Worm (Caenorhabditis elegans) whole organism, L4/young adult: ENCODE measurements around the gene npax-4.
A peak's percentile ranks its signal among the peaks of the same experiment; 100 is the strongest.

Experiments
- W03F9.2 ChIP-seq: fragments of 150-350 bp; optimal IDR thresholded peaks from 2 replicates; lab custom pipeline; 2014; ENCODE audit warnings: missing biosample characterization, missing genetic modification characterization
- dao-5 ChIP-seq: sonication (generic microtip); optimal IDR thresholded peaks from 2 replicates; lab custom pipeline; 2016; ENCODE audit warnings: missing genotype, missing genetic modification characterization, moderate library complexity, missing compliant biosample characterization
- him-1 ChIP-seq: sonication (generic microtip); optimal IDR thresholded peaks from 2 replicates; lab custom pipeline; 2016; ENCODE audit warnings: missing genotype, missing genetic modification reagents, missing genetic modification characterization, missing compliant biosample characterization

Gene npax-4

ce11 chrIV:8893746-8894145 is 14.0 kb upstream of the npax-4 start, which contains the start of gene rad-54.L2:
Gene rad-54.L2, plus strand, starts transcription at chrIV:8894077.
- TF ChIP-seq dao-5 (tag; lab: Kevin White, UChicago) (no peak), him-1 (no peak), W03F9.2 (tag; lab: Kevin White, UChicago) (peak; percentile 80)

DNA sequence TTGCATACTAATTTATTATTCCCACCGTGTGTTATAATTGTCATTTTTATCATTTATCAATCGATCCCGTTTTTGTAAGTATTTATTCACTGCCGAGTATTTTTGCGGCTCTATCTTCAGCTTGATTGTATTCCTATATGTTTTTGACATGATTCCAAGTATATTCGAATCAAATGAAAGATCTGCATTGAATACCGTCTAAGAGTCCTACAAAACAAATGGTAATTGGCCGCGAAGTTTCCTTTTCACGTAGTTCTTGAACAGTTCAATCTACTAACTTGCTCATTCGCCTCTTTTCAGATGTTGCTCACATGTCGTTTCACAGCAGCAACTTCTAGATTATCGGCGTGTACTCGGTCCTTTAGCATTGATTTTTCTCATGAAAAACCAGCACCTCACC is 12.8 kb upstream of the npax-4 start, which contains the start of gene C27B7.2:
TSS of gene C27B7.2 (plus strand) at position 301 of the 400 bp plus-strand sequence.
- TF ChIP-seq dao-5 (tag; lab: Kevin White, UChicago) (no peak), W03F9.2 (tag; lab: Kevin White, UChicago) (no peak), him-1 (no peak)

DNA sequence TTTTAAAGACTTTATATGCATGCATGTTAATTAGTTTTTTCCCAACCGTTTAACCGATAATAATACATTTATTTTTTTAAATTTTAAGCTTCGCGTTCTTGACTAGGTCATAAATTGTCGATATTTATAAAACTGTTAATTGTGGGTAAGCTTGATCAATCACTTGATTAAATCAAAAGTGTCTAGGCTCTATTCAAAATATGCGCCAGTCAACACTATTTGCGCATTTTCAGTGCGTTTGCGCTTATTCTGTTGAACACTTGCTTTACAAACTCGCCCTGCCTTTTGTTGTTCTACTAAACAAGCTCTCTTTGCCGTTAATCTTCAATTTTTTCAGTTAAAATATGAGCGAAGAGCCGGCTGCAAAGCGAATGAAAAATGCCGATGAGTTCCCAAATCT is 11.4 kb upstream of the npax-4 start, which contains the start of gene spr-2:
TSS of gene spr-2 (plus strand) at position 332 of the 400 bp plus-strand sequence.
- peak; percentile 56 for TF ChIP-seq W03F9.2 (tag; lab: Kevin White, UChicago)
- no peak for TF ChIP-seq dao-5 (tag; lab: Kevin White, UChicago)

- TF ChIP-seq him-1 (no peak), W03F9.2 (tag; lab: Kevin White, UChicago) (peak; percentile 26)
Measured at ce11 chrIV:8888525-8889026, 8.9 kb upstream of the npax-4 start, which contains the start of gene oma-1. Gene oma-1, plus strand, starts transcription at chrIV:8888976.

DNA sequence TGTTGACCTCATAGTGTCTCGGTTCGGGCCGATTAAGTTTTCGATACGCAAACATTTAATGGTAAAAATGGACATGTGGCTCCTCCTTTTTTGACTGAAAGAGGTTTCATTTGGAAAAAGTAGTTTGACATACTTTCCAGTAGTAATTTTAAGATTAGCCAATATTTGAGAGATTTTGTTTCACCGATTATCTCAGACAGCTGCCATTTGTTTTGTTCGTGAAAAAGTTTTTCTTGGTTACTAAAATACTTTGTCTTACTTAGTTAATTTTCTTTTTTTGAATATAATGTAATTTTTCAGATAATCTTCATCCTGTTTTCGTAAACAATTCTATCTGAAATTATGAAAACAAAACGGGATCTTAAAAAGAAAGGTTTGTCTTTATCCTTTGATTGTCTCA is 6.5 kb upstream of the npax-4 start, which contains the start of gene C09G9.5:
TSS of gene C09G9.5 (plus strand) at position 301 of the 400 bp plus-strand sequence.
- no peak for TF ChIP-seq W03F9.2 (tag; lab: Kevin White, UChicago)
- TF ChIP-seq him-1 = no peak
- no peak for TF ChIP-seq dao-5 (tag; lab: Kevin White, UChicago)

DNA sequence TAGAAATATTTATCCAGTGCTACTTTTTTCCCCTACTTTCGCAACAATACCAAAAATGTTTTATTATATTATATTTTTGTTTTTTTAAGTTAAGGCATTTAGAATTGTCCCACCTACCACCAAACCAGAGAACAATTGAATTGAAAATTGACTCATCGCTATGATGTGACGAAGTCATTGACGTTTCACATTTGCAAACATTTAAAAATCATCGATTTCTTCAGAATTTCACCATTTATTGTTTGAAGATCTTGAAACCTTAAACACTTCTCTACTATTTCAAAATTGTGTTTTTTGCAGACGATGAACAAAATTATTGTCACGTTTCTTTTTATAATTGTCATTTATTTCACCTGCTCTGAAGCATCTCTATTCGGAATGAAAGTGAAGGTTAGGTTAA is 1.5 kb upstream of the npax-4 start, which contains the start of gene C09G9.8:
TSS of gene C09G9.8 (plus strand) at position 301 of the 400 bp plus-strand sequence.
- TF ChIP-seq him-1 = no peak
- no peak for TF ChIP-seq dao-5 (tag; lab: Kevin White, UChicago)
- TF ChIP-seq W03F9.2 (tag; lab: Kevin White, UChicago) = no peak

ce11 chrIV:8873847-8874246 is 5.9 kb downstream of the npax-4 start, which contains the start of gene hdl-2:
Gene hdl-2, plus strand, starts transcription at chrIV:8874147.
- TF ChIP-seq dao-5 (tag; lab: Kevin White, UChicago) (no peak), W03F9.2 (tag; lab: Kevin White, UChicago) (no peak), him-1 (no peak)

- TF ChIP-seq dao-5 (tag; lab: Kevin White, UChicago) (no peak), him-1 (no peak), W03F9.2 (tag; lab: Kevin White, UChicago) (no peak)
Measured at ce11 chrIV:8872958-8873357, 6.8 kb downstream of the npax-4 start, which contains the start of gene C09G9.3. Gene C09G9.3, minus strand, starts transcription at chrIV:8873058.

- TF ChIP-seq him-1 = no peak
- no peak for TF ChIP-seq dao-5 (tag; lab: Kevin White, UChicago)
- TF ChIP-seq W03F9.2 (tag; lab: Kevin White, UChicago) = no peak
Measured at ce11 chrIV:8869624-8870023, 10.1 kb downstream of the npax-4 start, which contains the start of gene npp-23. Gene npp-23, minus strand, starts transcription at chrIV:8869679.

DNA sequence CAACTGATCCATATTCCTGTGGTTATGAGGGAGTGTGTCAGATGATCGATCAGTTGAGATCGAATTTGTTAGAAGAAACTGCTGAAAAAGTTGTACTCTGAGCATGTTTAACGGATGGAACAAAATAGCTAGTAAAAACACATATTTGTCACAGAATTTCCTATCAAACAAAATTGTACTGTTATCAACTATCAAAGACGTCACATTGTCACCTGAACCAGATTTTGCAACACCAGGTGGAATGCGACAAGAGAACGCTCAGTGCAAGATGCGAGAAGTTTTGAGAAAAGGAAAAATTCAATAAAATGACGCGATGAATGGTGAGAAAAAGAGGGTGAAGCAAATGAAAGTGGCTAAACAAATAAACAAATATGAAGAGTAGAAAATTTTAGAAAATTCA is 12.1 kb downstream of the npax-4 start:
- TF ChIP-seq W03F9.2 (tag; lab: Kevin White, UChicago) (no peak), him-1 (no peak), dao-5 (tag; lab: Kevin White, UChicago) (no peak)

ce11 chrIV:8866092-8866491 is 13.6 kb downstream of the npax-4 start:
- TF ChIP-seq dao-5 (tag; lab: Kevin White, UChicago) = no peak
- TF ChIP-seq him-1 = no peak
- TF ChIP-seq W03F9.2 (tag; lab: Kevin White, UChicago) = peak; percentile 74

DNA sequence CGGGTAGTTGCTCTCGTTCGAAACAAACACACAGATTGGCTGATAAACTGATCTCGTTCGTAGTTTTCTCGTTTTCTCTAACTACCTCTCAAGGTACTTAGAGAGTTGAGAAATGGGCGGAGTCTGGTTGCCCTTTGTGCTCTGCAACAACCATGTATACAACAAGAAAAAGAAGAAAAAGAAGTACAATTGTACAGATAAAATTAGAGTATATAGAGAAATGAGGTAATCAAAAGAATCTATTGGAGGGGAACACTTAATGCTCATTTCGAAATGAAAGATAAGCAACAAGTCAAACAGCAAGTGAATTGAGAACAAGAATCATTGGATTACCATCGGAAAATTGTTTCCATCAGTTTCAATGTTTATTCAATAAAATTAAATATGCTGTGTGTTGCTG is 14.4 kb downstream of the npax-4 start, which contains the start of gene C09G9.1:
TSS of gene C09G9.1 (minus strand) at position 143 of the 400 bp plus-strand sequence.
- no peak for TF ChIP-seq W03F9.2 (tag; lab: Kevin White, UChicago)

- no peak for TF ChIP-seq dao-5 (tag; lab: Kevin White, UChicago)
- no peak for TF ChIP-seq W03F9.2 (tag; lab: Kevin White, UChicago)
- no peak for TF ChIP-seq him-1
Measured at ce11 chrIV:8864672-8865071, 15.0 kb downstream of the npax-4 start.

ce11 chrIV:8855963-8856362 is 23.7 kb downstream of the npax-4 start, which contains the start of gene T11B7.5:
Gene T11B7.5, minus strand, starts transcription at chrIV:8856063.
- TF ChIP-seq W03F9.2 (tag; lab: Kevin White, UChicago) (no peak), him-1 (no peak), dao-5 (tag; lab: Kevin White, UChicago) (no peak)

ce11 chrIV:8853301-8853700 is 26.4 kb downstream of the npax-4 start:
- TF ChIP-seq W03F9.2 (tag; lab: Kevin White, UChicago) = no peak
- TF ChIP-seq him-1 = no peak
- no peak for TF ChIP-seq dao-5 (tag; lab: Kevin White, UChicago)
